Worm (Caenorhabditis elegans): ENCODE measurements around the gene srh-128.

DNA sequence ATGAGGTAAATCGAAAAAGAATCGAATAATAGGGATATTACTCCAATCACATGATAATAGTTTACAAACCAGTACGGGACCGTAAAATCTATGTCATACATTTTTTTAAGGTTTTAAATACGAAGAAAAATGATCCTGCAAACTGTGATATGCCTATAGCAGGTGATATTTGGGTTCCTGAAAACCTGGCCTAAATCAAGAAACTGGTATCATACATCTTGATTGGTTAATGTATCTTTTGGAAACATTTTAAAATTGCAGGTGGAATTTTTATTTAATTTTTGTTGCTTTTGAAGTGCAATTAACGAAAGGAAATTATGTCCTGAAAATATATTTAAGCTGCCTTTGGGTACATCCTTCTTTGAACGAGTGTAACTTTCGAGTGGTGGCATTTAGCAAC lies 4.9 kb downstream of the srh-128 start, which contains the start of gene sri-61:
- TF ChIP-seq aly-2 (tag; optimal IDR thresholded peaks at IDR 0.05) (no peak), F13H6.1 (tag; optimal IDR thresholded peaks at IDR 0.05) (no peak), ztf-11 (tag; optimal IDR thresholded peaks at IDR 0.05) (no peak), mdl-1 (tag; optimal IDR thresholded peaks at IDR 0.05) (no peak), lin-39 (tag; optimal IDR thresholded peaks at IDR 0.05) (no peak), ama-1 (optimal IDR thresholded peaks at IDR 0.05) (no peak), ceh-82 (tag; optimal IDR thresholded peaks at IDR 0.05) (no peak), lin-13 (GFP tag; optimal IDR thresholded peaks at IDR 0.05) (no peak), nhr-12 (tag; optimal IDR thresholded peaks at IDR 0.05) (no peak), snpc-4 (tag; optimal IDR thresholded peaks at IDR 0.05) (no peak), blmp-1 (tag; optimal IDR thresholded peaks at IDR 0.05; ENCODE audit: insufficient read depth) (no peak), unc-62 (GFP tag; optimal IDR thresholded peaks at IDR 0.05) (no peak), nhr-21 (tag; optimal IDR thresholded peaks at IDR 0.05) (no peak), Y55F3AM.14 (GFP tag; optimal IDR thresholded peaks at IDR 0.05) (no peak)

Data from whole organism, L2 larva.